Worm (Caenorhabditis elegans): ENCODE data around the gene F17E9.5.
"Not testable (repeated sequence)": the region's sequence is repeated elsewhere in the genome, so short reads cannot be mapped to it uniquely, and the experiment has no call there.

DNA sequence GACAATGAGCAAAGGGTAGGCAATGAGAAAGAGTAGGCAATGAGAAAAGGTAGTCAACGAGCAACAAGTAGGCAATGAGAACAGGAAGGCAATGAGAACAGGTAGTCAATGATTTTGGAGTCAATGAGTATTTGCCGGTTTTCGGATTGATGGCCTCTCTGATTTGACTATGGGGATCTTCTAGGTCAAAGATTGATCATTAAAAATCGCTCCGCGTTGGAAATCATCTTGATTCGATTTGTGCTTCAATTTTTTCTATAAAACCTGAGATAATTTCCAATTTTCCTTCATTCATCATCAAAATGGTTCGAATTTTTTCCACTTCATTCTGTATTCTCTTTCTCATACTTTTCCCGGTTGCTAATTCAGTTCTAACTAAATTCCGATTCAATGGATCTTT, 6.4 kb downstream of the F17E9.5 start, which contains the start of gene F17E9.16:
- not testable (repeated sequence) for TF ChIP-seq tab-1 (GFP tag; IDR thresholded peaks at IDR 0.05); ref-1 (GFP tag; conservative IDR thresholded peaks at IDR 0.05); ztf-29 (GFP tag; IDR thresholded peaks at IDR 0.05); T22C8.4 (GFP tag; IDR thresholded peaks at IDR 0.05); ztf-23 (GFP tag; IDR thresholded peaks at IDR 0.05); flt-1 (GFP tag; IDR thresholded peaks at IDR 0.05); klf-2 (GFP tag; conservative IDR thresholded peaks at IDR 0.05)

All from whole organism, midembryonic.